Worm (Caenorhabditis elegans): Measurements from ENCODE around the gene irld-9.

Gene irld-9

ce11 chrII:1750413-1750812 lies 11.7 kb upstream of the irld-9 start, which contains the start of the genes F36H5.13 and F36H5.8:
F36H5.13 (minus strand) TSS chrII:1750513.
F36H5.8 (minus strand) TSS chrII:1750686.
- TF ChIP-seq D2030.7 (GFP tag; IDR thresholded peaks at IDR 0.05) (no peak), mel-28 (tag; optimal IDR thresholded peaks at IDR 0.05; ENCODE audit: borderline replicate concordance) (no peak), Y79H2A.3 (GFP tag; conservative IDR thresholded peaks at IDR 0.05) (no peak), Y56A3A.18 (GFP tag; IDR thresholded peaks at IDR 0.05) (no peak), fkh-3 (tag; optimal IDR thresholded peaks at IDR 0.05) (no peak), unc-62 (GFP tag; optimal IDR thresholded peaks at IDR 0.05) (no peak), F57C9.4 (tag; optimal IDR thresholded peaks at IDR 0.05) (no peak), K11D2.4 (GFP tag; IDR thresholded peaks at IDR 0.05) (no peak), let-607 (tag; optimal IDR thresholded peaks at IDR 0.05) (no peak), him-1 (tag; optimal IDR thresholded peaks at IDR 0.05) (no peak), sptf-2 (GFP tag; optimal IDR thresholded peaks at IDR 0.05) (no peak), nfya-2 (GFP tag; IDR thresholded peaks at IDR 0.05) (no peak), nfya-1 (tag; optimal IDR thresholded peaks at IDR 0.05; ENCODE audit: borderline replicate concordance, insufficient read depth) (no peak), Y53G8AR.9 (GFP tag; conservative IDR thresholded peaks at IDR 0.05) (no peak), nhr-80 (tag; optimal IDR thresholded peaks at IDR 0.05) (no peak), tbp1 (GFP tag; optimal IDR thresholded peaks at IDR 0.05) (no peak)

- no peak for TF ChIP-seq hsf-1 (GFP tag; IDR thresholded peaks at IDR 0.05)
- no peak for TF ChIP-seq tlf-1 (GFP tag; optimal IDR thresholded peaks at IDR 0.05)
- TF ChIP-seq ztf-25 (GFP tag; IDR thresholded peaks at IDR 0.05), result no peak
- TF ChIP-seq madf-6 (GFP tag; IDR thresholded peaks at IDR 0.05), result no peak
- TF ChIP-seq F22D6.2 (tag; optimal IDR thresholded peaks at IDR 0.05), result no peak
- no peak for TF ChIP-seq egrh-3 (GFP tag; IDR thresholded peaks at IDR 0.05)
- no peak for TF ChIP-seq madf-10 (tag; optimal IDR thresholded peaks at IDR 0.05)
- no peak for TF ChIP-seq ceh-79 (tag; optimal IDR thresholded peaks at IDR 0.05)
- no peak for TF ChIP-seq F10E7.11 (tag; optimal IDR thresholded peaks at IDR 0.05)
- TF ChIP-seq Y53F4B.3 (GFP tag; IDR thresholded peaks at IDR 0.05), result no peak
- no peak for TF ChIP-seq K12H6.12 (tag; optimal IDR thresholded peaks at IDR 0.05)
- TF ChIP-seq F23B12.7 (tag; optimal IDR thresholded peaks at IDR 0.05; ENCODE audit: insufficient read depth), result no peak
- TF ChIP-seq akir-1 (GFP tag; optimal IDR thresholded peaks at IDR 0.05), result no peak
- no peak for TF ChIP-seq F33H1.4 (GFP tag; IDR thresholded peaks at IDR 0.05)
These were observed 5.4 kb upstream of the irld-9 start, which contains the start of gene clec-19 for ce11 chrII:1744183-1744582. clec-19 (plus strand) TSS chrII:1744483.

ce11 chrII:1742535-1742934 lies 3.8 kb upstream of the irld-9 start, which contains the start of gene F36H5.12:
F36H5.12 (plus strand) TSS chrII:1742835.
- TF ChIP-seq hlh-12 (tag; optimal IDR thresholded peaks at IDR 0.05) (no peak), ceh-40 (GFP tag; IDR thresholded peaks at IDR 0.05) (no peak), F52B5.7 (tag; optimal IDR thresholded peaks at IDR 0.05) (no peak), B0261.1 (tag; optimal IDR thresholded peaks at IDR 0.05) (no peak), sptf-2 (GFP tag; optimal IDR thresholded peaks at IDR 0.05) (no peak), madf-10 (tag; optimal IDR thresholded peaks at IDR 0.05) (no peak), K11D2.4 (GFP tag; IDR thresholded peaks at IDR 0.05) (no peak), nhr-120 (GFP tag; IDR thresholded peaks at IDR 0.05) (no peak), efl-1 (GFP tag; optimal IDR thresholded peaks at IDR 0.05) (no peak), egl-18 (GFP tag; IDR thresholded peaks at IDR 0.05) (no peak), tlf-1 (GFP tag; optimal IDR thresholded peaks at IDR 0.05) (no peak), snpc-1.3 (tag; optimal IDR thresholded peaks at IDR 0.05; ENCODE audit: insufficient read depth) (no peak), rcor-1 (GFP tag; IDR thresholded peaks at IDR 0.05) (no peak), lsl-1 (GFP tag; optimal IDR thresholded peaks at IDR 0.05) (no peak)
